Fruit fly (Drosophila melanogaster) ovary, adult (tissue): Measurements from ENCODE around the gene CG15408.
A peak's percentile ranks its signal among the peaks of the same experiment; 100 is the strongest.

Experiments used
- CG17801 ChIP-seq: fragments of 200-800 bp; optimal IDR thresholded peaks from 2 replicates; lab custom pipeline; 2019; ENCODE audit warnings: missing biosample characterization, mild to moderate bottlenecking, missing genetic modification characterization, moderate library complexity; ENCODE audit not compliant: partially characterized antibody

Gene CG15408

DNA sequence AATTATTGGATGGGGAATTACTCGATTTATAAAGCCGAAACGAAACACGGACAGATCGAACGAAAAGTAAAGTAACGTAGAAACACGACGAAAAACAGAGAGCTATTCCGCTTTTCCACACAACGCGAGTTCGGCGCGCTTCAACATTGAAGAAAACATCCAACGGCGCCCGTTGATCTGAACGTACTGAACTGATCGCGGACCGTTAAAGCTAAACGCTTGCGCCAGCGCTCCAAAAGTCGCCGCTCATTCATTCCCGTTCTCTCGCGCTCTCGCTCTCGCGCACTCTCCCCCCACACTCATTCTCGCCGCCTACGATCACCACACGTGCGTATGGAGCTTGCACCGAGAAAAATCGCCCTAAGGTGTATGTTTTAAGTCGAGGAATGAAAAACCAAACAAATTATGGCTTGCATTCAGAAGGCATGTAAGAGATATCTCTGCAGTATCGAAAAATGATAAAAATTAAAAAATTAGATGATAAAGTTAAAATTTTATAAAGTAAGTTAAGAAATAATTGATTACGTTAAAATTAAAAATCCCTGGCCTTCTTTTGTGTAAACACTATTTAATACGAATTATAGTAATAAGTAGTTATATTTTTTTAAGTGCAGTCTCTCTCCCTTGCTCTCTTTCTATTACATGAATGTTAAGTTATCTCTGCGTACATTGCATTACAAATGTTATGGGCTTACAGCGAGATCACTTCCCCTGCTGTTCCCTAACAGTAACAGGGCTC, 22.2 kb downstream of the CG15408 start, which contains the start of gene E23:
Gene E23, minus strand, starts transcription at position 188 of the 739 bp plus-strand sequence.
- TF ChIP-seq CG17801 (GFP tag; lab: Kevin White, UChicago): peak; percentile 93

DNA sequence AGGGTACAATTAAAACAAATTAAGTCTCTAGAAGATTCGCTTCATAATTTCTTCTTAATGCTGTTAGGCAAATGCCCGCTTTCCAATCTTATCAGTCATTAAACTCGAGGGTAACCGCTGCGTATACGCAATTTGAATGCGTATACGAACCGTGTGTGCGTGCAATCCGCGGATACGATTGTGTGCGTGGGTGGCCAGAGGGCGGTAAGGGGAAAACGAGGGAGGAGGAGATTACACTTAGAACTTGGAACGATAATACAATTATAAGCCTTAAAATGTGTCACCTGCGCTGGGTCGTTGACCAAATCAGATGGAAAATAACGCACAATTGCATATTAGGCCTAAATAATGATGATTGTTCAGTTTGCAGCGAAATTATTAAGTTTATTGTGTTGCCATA, 23.2 kb downstream of the CG15408 start:
- TF ChIP-seq CG17801 (GFP tag; lab: Kevin White, UChicago): no peak

DNA sequence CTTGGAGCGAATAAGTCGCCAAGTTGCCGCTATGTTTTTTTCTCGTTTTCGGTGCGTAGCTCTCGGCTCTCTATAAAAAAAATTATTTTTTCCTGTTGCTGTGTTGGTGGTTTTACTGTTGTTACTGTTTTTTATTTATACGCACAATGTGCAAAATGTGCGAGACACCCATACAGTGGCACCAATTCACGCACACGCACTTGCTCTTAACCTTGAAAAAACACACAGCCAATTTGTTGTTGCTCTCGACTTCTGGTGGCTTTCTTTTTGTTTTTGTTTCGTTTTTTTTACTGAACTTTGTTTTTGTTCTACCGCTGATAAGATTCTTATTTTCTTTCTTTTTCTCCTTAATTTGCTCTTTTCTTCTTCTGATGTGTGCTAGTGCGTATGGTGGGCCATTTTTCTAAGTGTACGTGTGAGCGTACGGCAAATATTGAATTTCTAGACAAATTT, 23.6 kb downstream of the CG15408 start:
- no peak for TF ChIP-seq CG17801 (GFP tag; lab: Kevin White, UChicago)

DNA sequence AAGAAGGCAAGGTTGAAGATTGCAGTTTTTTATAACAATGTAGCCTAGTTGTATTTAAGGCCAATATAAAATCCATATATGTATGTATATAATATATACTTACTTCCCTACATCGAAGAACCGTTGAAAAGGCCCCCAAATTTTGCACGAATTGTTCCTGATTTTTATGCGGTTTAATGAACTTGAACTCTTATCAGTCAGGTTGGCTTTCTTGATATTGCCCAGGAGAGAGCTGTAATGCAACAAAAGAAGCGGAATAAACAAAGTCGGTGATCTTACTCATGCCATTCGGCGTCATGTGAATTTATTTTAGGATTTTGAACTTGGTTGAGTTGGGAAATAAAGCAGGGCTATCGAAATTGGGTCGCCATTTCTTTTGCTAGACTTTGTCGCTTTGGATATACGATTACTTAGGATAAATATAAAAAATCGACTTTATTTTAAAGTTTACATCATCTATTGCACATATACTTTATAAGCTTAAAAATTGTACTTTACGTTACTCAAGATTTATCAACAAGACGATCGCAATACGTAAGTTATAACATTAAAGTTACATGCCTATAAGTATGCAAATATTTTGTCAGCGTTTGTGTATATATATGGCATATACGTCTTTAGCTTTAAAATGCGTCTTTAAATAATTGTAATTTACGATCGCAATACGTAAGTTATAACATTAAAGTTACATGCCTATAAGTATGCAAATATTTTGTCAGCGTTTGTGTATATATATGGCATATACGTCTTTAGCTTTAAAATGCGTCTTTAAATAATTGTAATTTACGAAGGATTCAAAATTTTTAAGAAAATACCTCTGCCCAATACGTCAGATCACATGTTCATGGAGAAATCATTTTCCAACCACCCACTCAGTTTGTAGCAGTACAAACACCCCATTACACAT, 24.4 kb downstream of the CG15408 start, which contains the start of gene CG8838:
Gene CG8838, plus strand, starts transcription at position 857 of the 907 bp plus-strand sequence.
- no peak for TF ChIP-seq CG17801 (GFP tag; lab: Kevin White, UChicago)

DNA sequence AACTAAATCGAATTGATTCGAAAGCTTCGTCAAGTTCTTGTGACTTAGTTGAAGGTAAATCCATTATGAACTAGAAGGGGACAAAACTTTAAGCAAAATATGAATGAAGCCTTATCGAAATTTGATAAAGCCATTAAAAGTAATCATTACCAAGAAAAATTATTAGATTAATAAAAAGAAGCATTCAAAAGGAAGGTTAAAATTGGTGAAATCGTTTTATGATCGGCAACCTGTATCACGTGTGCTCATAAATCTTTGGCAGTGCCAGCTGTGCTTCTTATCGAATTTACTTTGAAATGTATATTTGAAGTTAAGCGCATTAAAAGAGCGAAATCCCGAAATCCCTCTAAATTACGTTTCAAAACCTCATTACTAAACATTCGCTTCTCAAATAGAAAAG, 29.2 kb downstream of the CG15408 start:
- no peak for TF ChIP-seq CG17801 (GFP tag; lab: Kevin White, UChicago)

DNA sequence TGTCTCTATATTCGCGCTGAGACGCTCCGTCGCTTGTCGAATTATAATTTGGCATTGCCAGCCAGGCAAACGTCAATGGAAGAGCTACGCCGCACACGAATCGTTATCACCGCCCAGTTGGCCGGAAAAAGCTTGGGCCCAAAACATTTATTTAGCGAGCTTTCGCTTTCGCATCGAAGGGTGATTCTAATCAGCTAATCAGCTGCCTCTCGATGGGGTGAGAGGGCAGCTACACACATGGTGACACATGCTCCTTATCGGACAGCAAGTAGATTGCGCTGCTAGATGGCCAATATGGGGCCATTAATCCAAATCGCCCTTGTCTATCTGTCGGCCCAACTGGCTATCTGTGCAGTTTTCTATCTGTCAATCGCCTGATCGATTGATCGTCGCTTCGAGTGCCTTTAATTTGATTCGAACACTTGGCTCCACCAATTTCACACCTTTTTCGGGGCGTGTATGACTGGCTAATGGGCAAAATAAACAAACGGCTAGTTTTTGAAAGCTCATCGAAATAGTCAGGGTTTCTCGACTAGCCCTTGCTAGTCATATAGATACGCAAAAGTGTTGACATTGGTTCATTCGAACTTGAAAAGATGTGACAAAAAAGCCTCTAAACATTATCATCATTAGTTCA, 33.5 kb downstream of the CG15408 start:
- no peak for TF ChIP-seq CG17801 (GFP tag; lab: Kevin White, UChicago)

DNA sequence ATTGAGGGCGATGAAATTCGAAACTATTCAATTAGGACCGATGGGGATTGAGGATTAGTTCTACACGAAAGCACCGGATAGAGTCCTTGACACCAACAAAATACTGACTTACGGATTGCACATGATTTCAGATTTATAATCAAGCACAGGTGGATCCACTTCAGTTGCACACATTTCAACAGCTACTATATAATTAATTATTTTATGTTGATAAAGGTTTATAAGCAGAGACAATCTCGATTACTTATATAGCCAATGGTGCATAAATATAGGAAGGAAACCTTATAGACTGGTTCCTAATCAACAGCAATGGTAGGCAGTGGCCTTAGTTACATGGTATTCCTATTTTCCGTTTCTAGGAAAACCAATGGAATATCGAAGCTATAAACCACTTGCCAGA, 35.8 kb downstream of the CG15408 start:
- TF ChIP-seq CG17801 (GFP tag; lab: Kevin White, UChicago): no peak

DNA sequence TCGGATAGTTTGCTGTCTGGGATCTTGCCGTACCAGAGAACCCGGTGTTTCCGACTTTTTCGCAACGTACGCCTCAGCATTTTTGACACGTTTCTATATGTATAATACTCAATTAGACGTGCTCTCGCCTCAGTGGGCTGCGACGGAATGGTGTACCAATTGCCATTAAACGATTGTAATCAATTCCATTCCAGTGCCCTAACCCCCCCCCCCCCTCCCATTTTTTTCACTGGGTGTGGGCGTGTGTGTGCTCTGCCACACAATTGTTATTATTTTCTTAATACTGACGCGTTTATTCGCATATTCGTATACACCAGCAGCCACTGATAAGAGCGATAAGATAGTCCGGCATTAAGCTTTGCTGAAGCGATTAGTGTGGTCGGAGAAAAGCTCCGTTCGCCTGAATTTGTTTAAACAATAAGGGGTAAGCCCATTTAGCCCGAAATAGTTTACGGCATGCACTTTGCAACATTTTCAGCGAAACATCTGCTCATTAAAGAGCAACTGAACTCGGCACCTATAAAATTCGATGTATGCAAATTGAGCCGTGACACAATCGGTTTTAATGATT, 36.6 kb downstream of the CG15408 start:
- TF ChIP-seq CG17801 (GFP tag; lab: Kevin White, UChicago): no peak

DNA sequence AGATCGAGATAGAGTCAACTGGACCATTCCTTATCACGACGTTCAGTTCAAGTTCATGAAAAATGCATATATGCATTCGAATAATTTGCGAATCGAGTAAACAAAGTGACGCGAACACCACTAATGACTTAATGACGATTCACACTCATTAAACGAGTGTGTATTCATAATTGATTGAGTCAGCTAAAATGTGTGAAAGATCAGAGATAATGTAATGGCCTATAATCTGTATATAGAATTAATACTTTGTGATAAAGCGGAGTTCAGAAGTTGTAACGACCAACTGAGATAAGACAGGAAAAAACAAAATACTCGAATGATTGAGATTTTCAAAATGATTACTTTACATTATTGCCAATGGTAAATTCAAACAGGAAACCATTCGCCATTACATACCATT, 37.2 kb downstream of the CG15408 start:
- no peak for TF ChIP-seq CG17801 (GFP tag; lab: Kevin White, UChicago)

DNA sequence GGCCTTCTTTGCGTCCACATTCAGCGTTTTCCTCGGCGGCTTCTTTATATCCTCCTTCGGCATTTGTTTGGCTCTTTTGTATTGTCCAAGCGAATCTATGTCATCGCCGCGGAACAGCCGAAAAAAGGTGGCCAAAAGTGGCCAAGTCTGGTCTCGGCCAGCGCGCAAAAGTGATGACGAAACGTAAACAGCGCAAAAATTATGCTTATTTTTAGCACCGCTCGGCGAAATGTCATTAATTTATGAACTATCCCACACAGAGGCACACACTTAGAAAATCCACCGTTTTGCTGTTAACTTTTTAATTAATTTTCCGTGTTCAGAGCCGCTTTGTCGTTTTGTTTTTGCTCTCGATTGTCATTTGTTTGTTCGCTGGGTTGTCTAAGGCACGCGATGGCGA, 38.3 kb downstream of the CG15408 start:
- TF ChIP-seq CG17801 (GFP tag; lab: Kevin White, UChicago): no peak

DNA sequence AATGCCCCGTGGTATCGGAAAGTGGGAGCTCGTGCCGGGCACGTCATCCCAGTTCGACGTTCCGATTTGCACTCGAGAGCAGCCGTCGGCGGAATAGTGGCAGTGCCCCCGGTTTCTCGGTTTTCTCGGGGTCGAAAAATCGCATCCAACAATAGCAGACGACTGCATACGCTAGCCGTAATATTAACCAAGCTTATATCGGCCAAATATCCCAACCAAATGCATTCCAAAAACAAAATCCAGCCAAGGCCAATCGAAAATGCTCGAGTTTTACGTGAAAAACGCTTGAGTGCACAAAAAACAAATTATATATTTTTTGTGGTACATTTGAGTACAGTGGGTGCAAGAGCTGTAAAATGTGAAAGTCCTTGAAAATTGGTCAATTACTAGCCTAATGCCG, 38.7 kb downstream of the CG15408 start:
- TF ChIP-seq CG17801 (GFP tag; lab: Kevin White, UChicago): no peak

DNA sequence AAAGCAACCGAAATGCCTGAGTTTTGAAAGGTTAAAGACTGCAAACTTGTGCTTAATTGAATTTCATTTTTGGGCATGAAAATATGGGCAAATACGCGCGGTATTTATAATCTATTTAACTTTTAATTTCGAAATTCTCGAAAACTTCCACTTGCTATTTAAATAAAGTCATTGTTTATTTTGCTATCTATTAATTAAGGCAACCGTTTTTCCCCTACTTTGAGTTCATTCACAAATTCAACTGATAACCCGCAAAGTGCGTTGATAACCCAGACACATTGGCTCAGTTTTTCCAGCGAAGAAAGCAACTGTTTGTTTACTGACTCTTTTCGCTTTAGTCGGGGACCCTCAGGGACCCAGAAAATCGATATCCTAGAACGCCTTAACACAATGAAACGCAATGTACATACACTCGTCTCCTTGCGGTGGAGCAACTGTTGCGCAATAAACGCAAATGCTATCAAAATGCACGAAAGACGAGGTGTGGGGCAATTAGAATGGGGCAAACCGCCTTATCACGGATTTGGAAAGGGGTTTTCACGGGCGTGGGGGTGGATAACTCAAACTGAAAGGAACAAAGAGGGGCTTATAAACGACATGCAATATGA, 39.3 kb downstream of the CG15408 start:
- no peak for TF ChIP-seq CG17801 (GFP tag; lab: Kevin White, UChicago)

DNA sequence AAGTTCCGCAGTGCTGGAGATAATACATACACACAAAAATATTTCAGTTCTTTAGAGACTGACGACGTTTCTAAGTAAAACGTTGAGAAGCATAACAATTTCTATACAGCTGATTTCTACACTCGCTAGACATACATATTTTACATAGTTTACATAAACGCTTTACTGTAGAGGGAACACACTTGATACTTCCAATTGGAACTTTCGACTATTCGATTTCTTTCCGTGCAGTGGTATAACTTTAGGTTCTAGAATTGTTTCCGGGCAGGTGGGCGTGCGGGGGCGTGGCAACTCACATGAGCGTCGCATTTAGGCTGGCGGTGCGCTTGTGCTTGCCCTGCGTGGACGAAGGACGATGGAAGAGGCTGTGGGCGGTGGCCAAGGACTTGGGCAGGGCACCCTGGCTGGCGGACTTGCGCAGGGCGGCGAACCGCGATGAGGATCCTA, 39.9 kb downstream of the CG15408 start:
- TF ChIP-seq CG17801 (GFP tag; lab: Kevin White, UChicago): peak; percentile 26

DNA sequence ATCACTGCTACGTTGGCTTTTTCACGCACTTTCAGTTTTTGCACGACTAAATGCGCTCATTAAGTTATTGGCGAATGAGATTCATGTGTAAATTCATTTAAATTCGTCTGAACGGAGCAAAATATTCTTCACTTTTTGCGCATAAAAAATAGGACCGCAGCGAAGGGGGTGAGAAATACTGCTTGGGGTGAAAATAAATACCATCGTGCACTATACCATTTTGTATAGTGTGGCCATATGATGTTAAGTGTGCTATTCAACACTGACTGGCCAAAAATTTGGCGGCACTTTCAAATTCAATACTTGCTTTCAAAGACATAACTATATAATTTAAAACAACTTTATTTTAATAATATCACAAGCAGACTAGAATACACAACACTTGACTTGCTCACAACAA, 40.6 kb downstream of the CG15408 start, which contains the start of gene GramD1B:
Gene GramD1B, minus strand, starts transcription at position 131 of the 400 bp plus-strand sequence.
- TF ChIP-seq CG17801 (GFP tag; lab: Kevin White, UChicago): peak; percentile 43
